Fruit fly (Drosophila melanogaster) whole organism: Measurements from ENCODE around the gene CG12693.
"Not testable (repeated sequence)": the region's sequence is repeated elsewhere in the genome, so short reads cannot be mapped to it uniquely, and the experiment has no call there.

Source experiments
- CG8478 ChIP-seq: fragments of >200 bp; optimal IDR thresholded peaks from 2 replicates; lab custom pipeline; 2018; ENCODE audit warnings: inconsistent platforms
- Dll ChIP-seq: fragments of >200 bp; optimal IDR thresholded peaks from 2 replicates; lab custom pipeline; 2017
- EcR ChIP-seq, 2 experiments: fragments of >200 bp; optimal IDR thresholded peaks; 2 replicates each; lab custom pipeline; 2017; ENCODE audit warnings: missing biosample characterization in 2 of 2, missing genetic modification characterization in 2 of 2, missing genetic modification reagents in 2 of 2
- pan ChIP-seq: fragments of >200 bp; optimal IDR thresholded peaks from 2 replicates; lab custom pipeline; 2017
- psq ChIP-seq: fragments of >200 bp; optimal IDR thresholded peaks from 2 replicates; lab custom pipeline; 2017
- usp ChIP-seq: fragments of >200 bp; optimal IDR thresholded peaks from 2 replicates; lab custom pipeline; 2017; ENCODE audit warnings: missing biosample characterization, missing genetic modification characterization, mixed read lengths

Gene CG12693

dm6 chrX:4329357-4329756 lies at the start of gene CG12693:
TSS of gene CG12693 (minus strand) at chrX:4329457.
- TF ChIP-seq pan (lab: Kevin White, UChicago) (no peak), EcR (GFP tag; optimal IDR thresholded peaks at IDR 0.05; lab: Kevin White, UChicago) (no peak), CG8478 (lab: Kevin White, UChicago) (no peak), Dll (lab: Kevin White, UChicago) (no peak), usp (GFP tag; lab: Kevin White, UChicago) (no peak), psq (lab: Kevin White, UChicago) (no peak)

- TF ChIP-seq psq (lab: Kevin White, UChicago), result no peak
- TF ChIP-seq Dll (lab: Kevin White, UChicago), result no peak
- TF ChIP-seq pan (lab: Kevin White, UChicago), result no peak
- TF ChIP-seq EcR (GFP tag; optimal IDR thresholded peaks at IDR 0.05; lab: Kevin White, UChicago), result no peak
- TF ChIP-seq CG8478 (lab: Kevin White, UChicago), result no peak
- TF ChIP-seq usp (GFP tag; lab: Kevin White, UChicago), result no peak
Observed at dm6 chrX:4375574-4375973, 46.3 kb upstream of the CG12693 start.

dm6 chrX:4366196-4366595 lies 36.9 kb upstream of the CG12693 start, which contains the start of gene CG3626:
TSS of gene CG3626 (plus strand) at chrX:4366417.
- TF ChIP-seq psq (lab: Kevin White, UChicago) (no peak), usp (GFP tag; lab: Kevin White, UChicago) (no peak), pan (lab: Kevin White, UChicago) (no peak), CG8478 (lab: Kevin White, UChicago) (no peak), EcR (GFP tag; optimal IDR thresholded peaks at IDR 0.05; lab: Kevin White, UChicago) (no peak), Dll (lab: Kevin White, UChicago) (no peak)

dm6 chrX:4358515-4358914 lies 29.3 kb upstream of the CG12693 start:
- TF ChIP-seq usp (GFP tag; lab: Kevin White, UChicago), result no peak
- no peak for TF ChIP-seq psq (lab: Kevin White, UChicago)
- no peak for TF ChIP-seq pan (lab: Kevin White, UChicago)
- TF ChIP-seq EcR (GFP tag; optimal IDR thresholded peaks at IDR 0.05; lab: Kevin White, UChicago), result no peak
- no peak for TF ChIP-seq CG8478 (lab: Kevin White, UChicago)
- no peak for TF ChIP-seq Dll (lab: Kevin White, UChicago)

dm6 chrX:4329809-4330208 lies 552 bp upstream of the CG12693 start:
- TF ChIP-seq usp (GFP tag; lab: Kevin White, UChicago) (no peak), pan (lab: Kevin White, UChicago) (no peak), Dll (lab: Kevin White, UChicago) (no peak), EcR (GFP tag; optimal IDR thresholded peaks at IDR 0.05; lab: Kevin White, UChicago) (no peak), CG8478 (lab: Kevin White, UChicago) (no peak), psq (lab: Kevin White, UChicago) (no peak)

- TF ChIP-seq psq (lab: Kevin White, UChicago) (no peak), pan (lab: Kevin White, UChicago) (no peak), Dll (lab: Kevin White, UChicago) (no peak), usp (GFP tag; lab: Kevin White, UChicago) (no peak), CG8478 (lab: Kevin White, UChicago) (no peak), EcR (GFP tag; optimal IDR thresholded peaks at IDR 0.05; lab: Kevin White, UChicago) (no peak)
Observed at dm6 chrX:4325346-4325745, 3.9 kb downstream of the CG12693 start.

- TF ChIP-seq Dll (lab: Kevin White, UChicago) (peak; percentile 57), CG8478 (lab: Kevin White, UChicago) (no peak)
Observed at dm6 chrX:4324781-4325180, 4.5 kb downstream of the CG12693 start.

- no peak for TF ChIP-seq usp (GFP tag; lab: Kevin White, UChicago)
- TF ChIP-seq pan (lab: Kevin White, UChicago), result no peak
- no peak for TF ChIP-seq psq (lab: Kevin White, UChicago)
- TF ChIP-seq Dll (lab: Kevin White, UChicago), result no peak
- no peak for TF ChIP-seq EcR (GFP tag; optimal IDR thresholded peaks at IDR 0.05; lab: Kevin White, UChicago)
- TF ChIP-seq CG8478 (lab: Kevin White, UChicago), result no peak
Observed at dm6 chrX:4323911-4324368, 5.3 kb downstream of the CG12693 start.

dm6 chrX:4322234-4323210 lies 6.7 kb downstream of the CG12693 start, which contains the start of gene norpA:
TSS of gene norpA (plus strand) at chrX:4322626.
- TF ChIP-seq pan (lab: Kevin White, UChicago) (no peak), EcR (GFP tag; optimal IDR thresholded peaks at IDR 0.05; lab: Kevin White, UChicago) (no peak), usp (GFP tag; lab: Kevin White, UChicago) (no peak), CG8478 (lab: Kevin White, UChicago) (no peak), Dll (lab: Kevin White, UChicago) (no peak), psq (lab: Kevin White, UChicago) (no peak)

- TF ChIP-seq pan (lab: Kevin White, UChicago) (no peak), usp (GFP tag; lab: Kevin White, UChicago) (no peak), Dll (lab: Kevin White, UChicago) (no peak), CG8478 (lab: Kevin White, UChicago) (no peak), psq (lab: Kevin White, UChicago) (no peak), EcR (GFP tag; optimal IDR thresholded peaks at IDR 0.05; lab: Kevin White, UChicago) (no peak)
Observed at dm6 chrX:4322131-4322233, 7.3 kb downstream of the CG12693 start, which contains the start of gene mRpL33. TSS of gene mRpL33 (minus strand) at chrX:4322231.

- not testable (repeated sequence) for TF ChIP-seq usp (GFP tag; lab: Kevin White, UChicago); pan (lab: Kevin White, UChicago); EcR (GFP tag; optimal IDR thresholded peaks at IDR 0.05; lab: Kevin White, UChicago)
Observed at dm6 chrX:4319240-4319639, 10.0 kb downstream of the CG12693 start, which contains the start of gene NO66. TSS of gene NO66 (plus strand) at chrX:4319438.
